Fruit fly (Drosophila melanogaster) Kc167 (cell line): Measurements from ENCODE around the gene CG42709.

ENCODE experiments used
- Myc ChIP-seq: fragments of >200 bp; optimal IDR thresholded peaks from 2 replicates; lab custom pipeline; 2017; ENCODE audit warnings: missing external identifiers
- Sin3A ChIP-seq: fragments of >200 bp; optimal IDR thresholded peaks from 2 replicates; lab custom pipeline; 2018; ENCODE audit warnings: missing external identifiers
- h ChIP-seq: fragments of >200 bp; optimal IDR thresholded peaks from 3 replicates; lab custom pipeline; 2018; ENCODE audit warnings: missing external identifiers
- insv ChIP-seq: fragments of >200 bp; optimal IDR thresholded peaks from 3 replicates; lab custom pipeline; 2018; ENCODE audit warnings: missing external identifiers
- psq ChIP-seq: fragments of >200 bp; optimal IDR thresholded peaks from 2 replicates; lab custom pipeline; 2017; ENCODE audit warnings: missing external identifiers
- ttk ChIP-seq: sonication (Bioruptor generic); optimal IDR thresholded peaks from 2 replicates; lab custom pipeline; 2017; ENCODE audit warnings: missing external identifiers

The CG42709 gene

dm6 chr3L:12843056-12843799 lies 53.2 kb downstream of the CG42709 start, which contains the start of gene nebu:
Gene nebu (minus strand): TSS chr3L:12843106.
- TF ChIP-seq h (lab: Kevin White, UChicago), result no peak
- TF ChIP-seq Sin3A, result no peak
- no peak for TF ChIP-seq Myc (lab: Kevin White, UChicago)
- no peak for TF ChIP-seq ttk (lab: Kevin White, UChicago)
- no peak for TF ChIP-seq psq
- no peak for TF ChIP-seq insv (lab: Kevin White, UChicago)
